Fruit fly (Drosophila melanogaster): ENCODE measurements around the gene CG8944.

CG8944 gene

DNA sequence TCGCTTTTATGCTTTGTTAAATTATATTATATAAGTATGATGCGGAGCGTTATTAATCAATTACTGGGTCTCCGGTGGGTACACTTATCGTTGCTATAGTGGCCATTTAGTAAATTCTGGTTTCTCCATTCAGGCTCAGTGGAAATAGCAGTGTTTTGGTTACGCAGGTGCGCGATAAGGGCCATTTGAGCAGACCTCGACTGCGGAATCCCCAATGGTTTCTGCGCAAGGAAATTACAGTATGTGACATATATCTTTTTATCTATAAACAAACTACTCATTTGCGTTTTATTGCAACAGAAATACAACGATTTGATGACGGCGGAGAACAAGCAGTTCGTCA is 15.2 kb upstream of the CG8944 start:
- TF ChIP-seq pan (optimal IDR thresholded peaks at IDR 0.05) (no peak), Dll (optimal IDR thresholded peaks at IDR 0.05) (no peak), usp (GFP tag; optimal IDR thresholded peaks at IDR 0.05) (no peak), CG8478 (optimal IDR thresholded peaks at IDR 0.05) (no peak), EcR (GFP tag; optimal IDR thresholded peaks at IDR 0.05) (no peak), psq (optimal IDR thresholded peaks at IDR 0.05) (no peak)

DNA sequence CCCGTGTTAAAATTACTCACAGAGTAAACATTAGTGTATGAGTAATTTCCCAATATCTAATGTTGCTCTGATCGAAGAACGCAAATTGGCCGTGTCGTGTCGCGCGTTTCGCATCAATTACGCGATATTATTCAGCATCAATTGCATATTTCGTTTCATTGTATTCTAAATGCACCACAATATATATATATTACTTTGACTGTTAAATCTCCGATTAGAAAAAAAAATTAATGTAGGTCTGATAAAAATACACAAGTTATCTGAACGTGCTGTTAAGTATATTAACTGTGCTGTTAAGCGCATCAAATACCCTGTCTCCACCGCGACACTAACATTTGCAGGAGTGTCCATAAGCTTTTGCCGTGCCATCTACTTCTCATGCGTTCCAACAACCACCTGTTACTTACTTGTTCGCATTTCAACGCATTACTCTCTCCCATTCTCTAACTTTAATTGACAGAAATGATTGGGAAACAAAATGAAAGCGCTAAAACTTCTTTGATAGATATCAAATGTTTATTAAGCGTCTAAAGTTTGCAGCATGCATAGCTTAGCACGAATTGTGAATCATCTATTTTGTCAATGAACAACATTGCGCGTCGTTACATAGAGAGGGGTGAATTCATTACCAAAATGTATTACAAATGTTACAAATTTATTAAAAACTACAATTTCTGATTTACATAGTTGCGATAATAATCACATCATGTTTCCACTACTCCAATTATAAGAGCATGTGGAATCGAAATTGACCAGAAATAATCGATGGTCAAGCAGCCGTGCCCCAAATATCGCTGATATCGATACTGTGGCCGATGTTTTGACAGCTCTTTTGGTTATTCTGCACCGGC is 14.6 kb upstream of the CG8944 start, which contains the start of the genes Graf and mRpL3:
TSS of gene Graf (minus strand) at position 287 of the 851 bp plus-strand sequence.
TSS of gene mRpL3 (plus strand) at position 802 of the 851 bp plus-strand sequence.
- TF ChIP-seq CG8478 (optimal IDR thresholded peaks at IDR 0.05) (no peak), usp (GFP tag; optimal IDR thresholded peaks at IDR 0.05) (no peak), EcR (GFP tag; optimal IDR thresholded peaks at IDR 0.05) (no peak), Dll (optimal IDR thresholded peaks at IDR 0.05) (no peak), psq (optimal IDR thresholded peaks at IDR 0.05) (no peak), pan (optimal IDR thresholded peaks at IDR 0.05) (no peak)

DNA sequence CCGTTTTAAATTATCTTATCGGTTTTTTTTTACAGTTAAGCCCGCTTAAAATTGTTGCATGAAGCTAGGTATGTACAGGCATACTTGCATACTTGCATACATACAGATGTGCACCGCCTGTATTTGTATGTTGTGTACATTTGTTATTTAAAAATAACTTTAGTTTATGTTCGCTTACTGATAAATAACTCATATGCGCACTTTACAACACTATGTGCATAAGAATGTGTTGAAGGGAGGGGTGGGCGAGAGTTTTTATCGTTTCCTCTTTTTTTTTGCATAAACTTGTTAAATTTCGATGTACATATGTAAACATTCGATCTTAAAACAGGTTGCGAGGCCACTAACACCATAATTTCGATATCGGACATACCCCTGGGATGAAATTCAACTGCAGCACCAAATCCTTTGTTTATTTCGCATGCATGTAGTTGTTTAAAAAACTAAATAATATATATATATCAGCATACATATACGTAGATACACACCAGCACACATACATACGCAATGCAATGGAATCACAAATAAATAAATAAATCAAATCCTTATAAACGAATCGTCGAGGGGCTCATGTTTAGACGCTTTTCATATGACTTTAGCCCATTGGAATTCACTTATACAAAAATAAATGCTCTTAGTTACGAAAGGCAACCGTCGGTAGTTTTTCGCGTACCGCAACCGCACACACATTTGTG is 13.9 kb upstream of the CG8944 start:
- TF ChIP-seq pan (optimal IDR thresholded peaks at IDR 0.05) (peak; percentile 32), EcR (GFP tag; optimal IDR thresholded peaks at IDR 0.05) (no peak)

DNA sequence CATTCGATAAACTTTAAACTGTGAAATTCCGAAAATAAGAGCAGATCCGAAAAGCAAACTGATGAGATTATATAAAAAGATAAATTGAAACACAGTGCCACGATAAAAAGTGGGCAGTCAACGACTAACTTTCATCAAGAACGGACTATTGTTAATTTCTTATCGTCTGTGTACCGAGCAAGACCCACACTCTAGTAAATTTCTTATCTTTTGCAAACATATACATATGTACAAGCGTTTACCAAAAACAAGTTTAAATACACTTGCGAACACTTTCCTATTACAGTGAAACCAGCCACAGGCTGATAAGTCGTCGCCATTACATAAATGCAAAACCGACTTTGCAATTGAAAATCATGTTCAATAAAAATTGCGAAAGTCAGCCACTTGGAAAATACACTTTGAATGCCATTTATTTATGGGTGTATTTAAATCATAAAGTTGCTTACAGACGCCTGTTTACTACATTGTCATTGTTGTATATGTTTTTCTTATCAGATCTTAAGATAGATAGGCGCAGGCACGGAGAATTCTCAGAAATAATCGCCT is 12.7 kb upstream of the CG8944 start:
- TF ChIP-seq usp (GFP tag; optimal IDR thresholded peaks at IDR 0.05) (no peak), pan (optimal IDR thresholded peaks at IDR 0.05) (no peak), Dll (optimal IDR thresholded peaks at IDR 0.05) (no peak), psq (optimal IDR thresholded peaks at IDR 0.05) (no peak), CG8478 (optimal IDR thresholded peaks at IDR 0.05) (no peak), EcR (GFP tag; optimal IDR thresholded peaks at IDR 0.05) (no peak)

DNA sequence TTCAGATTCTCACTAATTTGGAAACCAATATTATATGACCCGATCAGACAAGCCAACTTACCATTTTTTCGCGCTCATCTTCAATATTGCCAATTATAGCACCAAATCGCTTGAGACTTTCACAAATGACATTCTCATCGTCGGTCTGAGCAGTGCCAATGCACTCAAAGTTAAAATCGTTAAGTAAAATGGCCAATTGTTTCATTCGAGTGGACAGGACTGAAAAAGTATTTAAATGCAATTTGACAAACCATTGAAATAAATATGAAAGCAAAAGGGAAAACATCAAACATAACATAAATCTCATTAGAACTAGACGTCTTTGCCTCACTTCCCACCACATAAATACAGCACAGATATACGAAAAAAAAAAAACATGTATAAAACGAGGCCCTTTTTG is 10.0 kb upstream of the CG8944 start, which contains the start of gene CG8260:
TSS of gene CG8260 (plus strand) at position 301 of the 400 bp plus-strand sequence.
- TF ChIP-seq pan (optimal IDR thresholded peaks at IDR 0.05) (no peak), EcR (GFP tag; optimal IDR thresholded peaks at IDR 0.05) (no peak), Dll (optimal IDR thresholded peaks at IDR 0.05) (no peak), psq (optimal IDR thresholded peaks at IDR 0.05) (no peak), usp (GFP tag; optimal IDR thresholded peaks at IDR 0.05) (no peak), CG8478 (optimal IDR thresholded peaks at IDR 0.05) (no peak)

DNA sequence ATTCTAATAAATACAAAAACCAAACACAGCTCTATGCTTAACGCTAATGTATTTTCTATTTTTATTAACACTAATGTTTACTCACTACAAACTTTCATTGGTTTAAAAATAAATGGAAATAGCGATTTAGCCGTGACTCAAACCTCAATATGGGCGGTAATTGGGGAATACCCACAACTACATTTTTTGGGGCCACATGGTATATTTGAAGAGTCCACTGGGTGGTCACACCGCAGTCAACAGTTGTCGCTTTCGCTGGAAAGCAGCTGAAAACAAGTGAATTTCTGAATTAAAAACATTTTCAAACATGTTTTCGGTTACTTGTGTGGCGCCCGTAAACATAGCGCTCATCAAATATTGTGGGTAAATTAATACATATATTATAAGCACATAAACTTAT is 2.9 kb upstream of the CG8944 start, which contains the start of gene Mvd:
TSS of gene Mvd (plus strand) at position 222 of the 400 bp plus-strand sequence.
- TF ChIP-seq CG8478 (optimal IDR thresholded peaks at IDR 0.05) (no peak), pan (optimal IDR thresholded peaks at IDR 0.05) (no peak), EcR (GFP tag; optimal IDR thresholded peaks at IDR 0.05) (no peak), Dll (optimal IDR thresholded peaks at IDR 0.05) (no peak)

DNA sequence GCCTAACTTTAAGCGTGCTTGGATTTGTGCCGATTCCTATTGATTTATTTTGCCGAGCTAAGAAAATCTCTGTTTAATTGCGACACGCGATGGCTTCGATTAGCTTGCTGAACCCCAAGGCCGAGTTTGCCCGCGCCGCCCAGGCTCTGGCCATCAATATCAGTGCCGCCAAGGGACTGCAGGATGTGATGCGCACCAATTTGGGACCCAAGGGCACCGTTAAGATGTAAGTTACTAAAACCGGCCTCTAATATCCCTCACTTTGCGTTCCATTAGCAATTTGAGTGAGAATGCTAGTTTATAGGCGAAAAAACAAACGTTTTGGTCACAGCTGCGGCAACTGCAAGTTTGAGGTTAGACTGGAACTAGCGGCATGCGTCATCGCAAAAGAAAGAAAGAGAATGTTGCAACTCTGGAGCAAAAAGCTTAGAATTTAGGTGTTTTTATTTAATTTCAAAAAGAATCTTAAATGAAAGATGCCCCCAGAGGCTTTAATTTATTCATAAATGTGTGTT is 708 bp upstream of the CG8944 start:
- TF ChIP-seq CG8478 (optimal IDR thresholded peaks at IDR 0.05), result no peak
- TF ChIP-seq pan (optimal IDR thresholded peaks at IDR 0.05), result no peak
- TF ChIP-seq psq (optimal IDR thresholded peaks at IDR 0.05), result no peak
- no peak for TF ChIP-seq usp (GFP tag; optimal IDR thresholded peaks at IDR 0.05)
- TF ChIP-seq Dll (optimal IDR thresholded peaks at IDR 0.05), result no peak
- no peak for TF ChIP-seq EcR (GFP tag; optimal IDR thresholded peaks at IDR 0.05)

DNA sequence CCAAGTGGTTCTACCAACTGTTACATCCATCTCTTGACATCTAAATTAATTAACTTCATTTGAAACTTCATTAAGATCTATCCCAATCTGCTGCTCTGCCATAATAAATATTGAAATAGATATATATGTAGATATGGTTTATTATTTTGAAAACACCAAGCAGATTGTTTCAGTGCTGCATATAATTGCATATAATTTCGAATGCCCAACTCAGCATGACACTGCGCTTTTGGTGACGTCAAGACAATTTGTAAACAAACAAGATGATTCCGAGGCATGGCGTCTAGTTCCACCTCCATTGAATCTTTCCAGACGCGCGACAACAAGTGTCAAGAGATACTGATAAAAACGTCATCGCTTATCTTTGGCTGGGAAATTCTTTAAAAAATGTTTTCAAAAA is 5.2 kb downstream of the CG8944 start:
- TF ChIP-seq CG8478 (optimal IDR thresholded peaks at IDR 0.05) (no peak), usp (GFP tag; optimal IDR thresholded peaks at IDR 0.05) (no peak), psq (optimal IDR thresholded peaks at IDR 0.05) (no peak), Dll (optimal IDR thresholded peaks at IDR 0.05) (no peak), pan (optimal IDR thresholded peaks at IDR 0.05) (no peak), EcR (GFP tag; optimal IDR thresholded peaks at IDR 0.05) (no peak)

DNA sequence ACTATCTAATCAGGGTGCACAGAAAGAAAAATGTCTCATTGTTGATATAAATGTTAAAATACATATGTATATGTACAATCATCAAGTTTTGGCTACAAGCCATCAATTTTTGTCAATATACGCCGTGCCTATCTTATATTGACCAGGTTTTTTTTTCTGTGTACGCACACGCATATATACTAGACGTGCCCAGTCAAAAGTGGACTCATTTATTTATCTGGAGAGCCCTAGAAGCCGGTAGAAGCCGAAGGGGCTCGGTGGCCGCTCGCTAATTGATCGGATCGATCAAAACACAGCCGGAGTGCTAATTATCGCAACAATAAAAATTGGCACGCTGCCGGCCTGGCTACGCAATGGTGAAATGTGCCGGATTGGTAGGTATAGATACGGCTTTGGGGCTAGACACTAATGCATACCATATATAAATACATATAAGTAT is 5.7 kb downstream of the CG8944 start:
- TF ChIP-seq usp (GFP tag; optimal IDR thresholded peaks at IDR 0.05) (no peak), CG8478 (optimal IDR thresholded peaks at IDR 0.05) (no peak), psq (optimal IDR thresholded peaks at IDR 0.05) (no peak), EcR (GFP tag; optimal IDR thresholded peaks at IDR 0.05) (no peak), Dll (optimal IDR thresholded peaks at IDR 0.05) (no peak), pan (optimal IDR thresholded peaks at IDR 0.05) (no peak)

DNA sequence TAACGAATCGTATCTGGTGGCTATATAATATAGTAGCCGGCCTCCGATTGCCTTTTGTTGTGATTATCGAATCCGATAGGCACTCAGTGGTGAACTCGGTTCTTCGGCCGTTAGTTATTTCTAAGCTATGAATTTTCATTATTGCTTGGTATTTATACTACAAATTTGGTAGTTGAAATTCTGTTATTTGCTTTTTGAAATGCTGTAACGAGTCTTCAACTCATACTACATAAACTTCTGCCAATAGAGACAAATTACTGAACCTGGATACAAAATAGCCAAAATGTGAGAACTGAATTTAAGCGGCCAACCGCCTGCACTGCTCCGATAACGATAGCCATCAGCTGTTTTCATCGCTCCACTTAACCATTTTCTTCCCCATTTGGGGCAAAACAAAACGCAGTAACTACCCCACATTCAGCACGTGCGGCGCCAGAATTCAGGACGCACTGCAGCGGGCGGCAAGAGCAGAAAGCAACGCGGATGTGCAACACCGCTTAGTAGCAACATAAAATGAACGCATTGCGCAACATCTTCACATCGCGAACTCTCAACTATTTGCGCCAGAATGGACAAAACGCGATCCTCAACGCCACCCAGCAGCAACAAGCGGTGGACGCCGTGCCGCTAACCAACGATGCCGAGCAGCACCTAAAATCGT is 7.0 kb downstream of the CG8944 start, which contains the start of the genes CG11679 and CG8206:
TSS of gene CG11679 (minus strand) at position 65 of the 661 bp plus-strand sequence.
TSS of gene CG8206 (plus strand) at position 341 of the 661 bp plus-strand sequence.
- TF ChIP-seq EcR (GFP tag; optimal IDR thresholded peaks at IDR 0.05), result no peak
- no peak for TF ChIP-seq pan (optimal IDR thresholded peaks at IDR 0.05)

DNA sequence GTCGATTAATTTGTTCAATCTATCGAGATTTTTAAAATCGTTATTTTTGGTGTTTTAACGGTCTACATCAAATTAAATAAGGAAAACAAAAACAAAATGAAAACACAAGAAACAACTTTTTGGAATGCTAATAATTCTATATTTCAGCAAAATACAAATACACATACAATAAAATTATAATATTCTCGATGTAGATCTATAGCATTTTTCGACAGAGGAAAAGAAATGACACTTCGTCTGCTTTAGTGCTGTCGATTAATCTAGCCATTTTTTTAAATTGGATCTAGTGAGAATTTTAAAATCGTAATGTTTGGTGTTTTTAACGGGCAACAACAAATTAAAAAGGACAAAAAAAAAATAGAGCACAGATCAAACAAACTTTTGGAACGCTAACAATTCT is 8.9 kb downstream of the CG8944 start, which contains the start of gene Arp6:
TSS of gene Arp6 (minus strand) at position 11 of the 400 bp plus-strand sequence.
- TF ChIP-seq CG8478 (optimal IDR thresholded peaks at IDR 0.05), result no peak
- no peak for TF ChIP-seq EcR (GFP tag; optimal IDR thresholded peaks at IDR 0.05)
- TF ChIP-seq psq (optimal IDR thresholded peaks at IDR 0.05), result no peak
- TF ChIP-seq usp (GFP tag; optimal IDR thresholded peaks at IDR 0.05), result no peak
- TF ChIP-seq Dll (optimal IDR thresholded peaks at IDR 0.05), result no peak
- no peak for TF ChIP-seq pan (optimal IDR thresholded peaks at IDR 0.05)
